Worm (Caenorhabditis elegans) whole organism, mixed stage, embryonic: Measurements from ENCODE around the gene ins-2.

Experiments
- lsy-2 ChIP-seq: fragments of 150-350 bp; optimal IDR thresholded peaks from 2 replicates; lab custom pipeline; 2014; ENCODE audit warnings: missing biosample characterization, missing genetic modification characterization
- mab-5 ChIP-seq: fragments of 150-350 bp; optimal IDR thresholded peaks from 2 replicates; lab custom pipeline; 2014; ENCODE audit warnings: missing biosample characterization, missing genetic modification characterization
- nhr-12 ChIP-seq: fragments of 150-350 bp; optimal IDR thresholded peaks from 2 replicates; lab custom pipeline; 2014; ENCODE audit warnings: missing biosample characterization, missing genetic modification characterization
- pha-4 ChIP-seq: fragments of 150-350 bp; optimal IDR thresholded peaks from 2 replicates; lab custom pipeline; 2018; ENCODE audit warnings: missing biosample characterization, missing genetic modification reagents, missing genetic modification characterization
- unc-39 ChIP-seq: fragments of 150-350 bp; optimal IDR thresholded peaks from 2 replicates; lab custom pipeline; 2014; ENCODE audit warnings: missing biosample characterization, missing genetic modification characterization

- TF ChIP-seq unc-39 (tag; lab: Kevin White, UChicago) (no peak), pha-4 (tag; lab: Kevin White, UChicago) (no peak), nhr-12 (tag; lab: Kevin White, UChicago) (no peak), lsy-2 (tag; lab: Kevin White, UChicago) (no peak), mab-5 (tag; lab: Kevin White, UChicago) (no peak)
Measured at ce11 chrII:5959575-5960119, 28.7 kb upstream of the ins-2 start.
